Fruit fly (Drosophila melanogaster): ENCODE measurements around the gene chif.

dm6 chr2L:16310648-16311047, 41.8 kb downstream of the chif start, which contains the start of the genes cni and fzy:
- TF ChIP-seq CrebA (GFP tag; optimal IDR thresholded peaks at IDR 0.05; ENCODE audit: borderline replicate concordance): no peak
- no peak for TF ChIP-seq CG9705 (GFP tag; optimal IDR thresholded peaks at IDR 0.05)
- no peak for TF ChIP-seq Abd-B (GFP tag; optimal IDR thresholded peaks at IDR 0.05)
- TF ChIP-seq tai (GFP tag; optimal IDR thresholded peaks at IDR 0.05): no peak
- TF ChIP-seq h (GFP tag; optimal IDR thresholded peaks at IDR 0.05): no peak
- no peak for TF ChIP-seq Vsx2 (GFP tag; optimal IDR thresholded peaks at IDR 0.05; ENCODE audit: partially characterized antibody)
- no peak for TF ChIP-seq woc (GFP tag; optimal IDR thresholded peaks at IDR 0.05)
- no peak for TF ChIP-seq dl (GFP tag; optimal IDR thresholded peaks at IDR 0.05; ENCODE audit: insufficient read depth in 1 of 2, partially characterized antibody in 2 of 2)
- no peak for TF ChIP-seq Dfd (GFP tag; optimal IDR thresholded peaks at IDR 0.05)
- TF ChIP-seq CG32264 (GFP tag; optimal IDR thresholded peaks at IDR 0.05): no peak

All from whole organism, wandering third instar larva.